Fruit fly (Drosophila melanogaster): Measurements from ENCODE around the gene ssp3.

The ssp3 gene

dm6 chr2L:18981484-18981883 lies 37.7 kb upstream of the ssp3 start:
- TF ChIP-seq EcR (GFP tag; optimal IDR thresholded peaks at IDR 0.05): no peak
- no peak for TF ChIP-seq Dll (optimal IDR thresholded peaks at IDR 0.05)
- TF ChIP-seq psq (optimal IDR thresholded peaks at IDR 0.05): no peak
- no peak for TF ChIP-seq usp (GFP tag; optimal IDR thresholded peaks at IDR 0.05)
- TF ChIP-seq pan (optimal IDR thresholded peaks at IDR 0.05): no peak
- no peak for TF ChIP-seq CG8478 (optimal IDR thresholded peaks at IDR 0.05)

- TF ChIP-seq psq (optimal IDR thresholded peaks at IDR 0.05): no peak
- no peak for TF ChIP-seq usp (GFP tag; optimal IDR thresholded peaks at IDR 0.05)
- no peak for TF ChIP-seq pan (optimal IDR thresholded peaks at IDR 0.05)
- no peak for TF ChIP-seq EcR (GFP tag; optimal IDR thresholded peaks at IDR 0.05)
- no peak for TF ChIP-seq Dll (optimal IDR thresholded peaks at IDR 0.05)
- TF ChIP-seq CG8478 (optimal IDR thresholded peaks at IDR 0.05): no peak
These were observed 37.2 kb upstream of the ssp3 start for dm6 chr2L:18980982-18981381.

dm6 chr2L:18979407-18979806 lies 35.6 kb upstream of the ssp3 start:
- TF ChIP-seq usp (GFP tag; optimal IDR thresholded peaks at IDR 0.05): no peak
- TF ChIP-seq CG8478 (optimal IDR thresholded peaks at IDR 0.05): no peak
- TF ChIP-seq Dll (optimal IDR thresholded peaks at IDR 0.05): no peak
- TF ChIP-seq psq (optimal IDR thresholded peaks at IDR 0.05): no peak
- no peak for TF ChIP-seq EcR (GFP tag; optimal IDR thresholded peaks at IDR 0.05)
- no peak for TF ChIP-seq pan (optimal IDR thresholded peaks at IDR 0.05)

dm6 chr2L:18978923-18979322 lies 35.2 kb upstream of the ssp3 start:
- TF ChIP-seq usp (GFP tag; optimal IDR thresholded peaks at IDR 0.05) (no peak), CG8478 (optimal IDR thresholded peaks at IDR 0.05) (no peak), EcR (GFP tag; optimal IDR thresholded peaks at IDR 0.05) (no peak), Dll (optimal IDR thresholded peaks at IDR 0.05) (no peak), psq (optimal IDR thresholded peaks at IDR 0.05) (no peak), pan (optimal IDR thresholded peaks at IDR 0.05) (no peak)

dm6 chr2L:18976749-18977148 lies 33.0 kb upstream of the ssp3 start:
- no peak for TF ChIP-seq CG8478 (optimal IDR thresholded peaks at IDR 0.05)
- no peak for TF ChIP-seq usp (GFP tag; optimal IDR thresholded peaks at IDR 0.05)
- TF ChIP-seq EcR (GFP tag; optimal IDR thresholded peaks at IDR 0.05): no peak
- TF ChIP-seq Dll (optimal IDR thresholded peaks at IDR 0.05): no peak
- no peak for TF ChIP-seq psq (optimal IDR thresholded peaks at IDR 0.05)
- TF ChIP-seq pan (optimal IDR thresholded peaks at IDR 0.05): no peak

dm6 chr2L:18974063-18974779 lies 30.5 kb upstream of the ssp3 start, which contains the start of the genes L2HGDH and CG10431:
Gene L2HGDH (minus strand): TSS chr2L:18974448.
Gene CG10431 (plus strand): TSS chr2L:18974710.
- no peak for TF ChIP-seq psq (optimal IDR thresholded peaks at IDR 0.05)
- TF ChIP-seq usp (GFP tag; optimal IDR thresholded peaks at IDR 0.05): no peak
- no peak for TF ChIP-seq EcR (GFP tag; optimal IDR thresholded peaks at IDR 0.05)
- TF ChIP-seq pan (optimal IDR thresholded peaks at IDR 0.05): no peak
- TF ChIP-seq Dll (optimal IDR thresholded peaks at IDR 0.05): no peak
- no peak for TF ChIP-seq CG8478 (optimal IDR thresholded peaks at IDR 0.05)

- TF ChIP-seq EcR (GFP tag; optimal IDR thresholded peaks at IDR 0.05): no peak
- no peak for TF ChIP-seq usp (GFP tag; optimal IDR thresholded peaks at IDR 0.05)
- TF ChIP-seq CG8478 (optimal IDR thresholded peaks at IDR 0.05): peak; percentile 14
These were observed 24.8 kb upstream of the ssp3 start, which contains the start of the genes Nak and Tango6 for dm6 chr2L:18968370-18969105. Gene Nak (minus strand): TSS chr2L:18968744. Gene Tango6 (plus strand): TSS chr2L:18969028.

- TF ChIP-seq usp (GFP tag; optimal IDR thresholded peaks at IDR 0.05) (no peak), psq (optimal IDR thresholded peaks at IDR 0.05) (no peak), EcR (GFP tag; optimal IDR thresholded peaks at IDR 0.05) (no peak), pan (optimal IDR thresholded peaks at IDR 0.05) (no peak), Dll (optimal IDR thresholded peaks at IDR 0.05) (no peak), CG8478 (optimal IDR thresholded peaks at IDR 0.05) (no peak)
These were observed 24.1 kb upstream of the ssp3 start for dm6 chr2L:18967897-18968296.

dm6 chr2L:18966844-18967243 lies 23.1 kb upstream of the ssp3 start:
- TF ChIP-seq pan (optimal IDR thresholded peaks at IDR 0.05) (peak; percentile 63), psq (optimal IDR thresholded peaks at IDR 0.05) (no peak), Dll (optimal IDR thresholded peaks at IDR 0.05) (no peak)

dm6 chr2L:18966214-18966556 lies 22.4 kb upstream of the ssp3 start:
- no peak for TF ChIP-seq EcR (GFP tag; optimal IDR thresholded peaks at IDR 0.05)
- no peak for TF ChIP-seq pan (optimal IDR thresholded peaks at IDR 0.05)
- TF ChIP-seq Dll (optimal IDR thresholded peaks at IDR 0.05): no peak
- TF ChIP-seq psq (optimal IDR thresholded peaks at IDR 0.05): no peak
- TF ChIP-seq usp (GFP tag; optimal IDR thresholded peaks at IDR 0.05): no peak
- no peak for TF ChIP-seq CG8478 (optimal IDR thresholded peaks at IDR 0.05)

- no peak for TF ChIP-seq psq (optimal IDR thresholded peaks at IDR 0.05)
- TF ChIP-seq usp (GFP tag; optimal IDR thresholded peaks at IDR 0.05): no peak
- TF ChIP-seq pan (optimal IDR thresholded peaks at IDR 0.05): peak; percentile 59
These were observed 21.8 kb upstream of the ssp3 start for dm6 chr2L:18965367-18966213.

Measured in whole organism.